Fruit fly (Drosophila melanogaster) whole organism, wandering third instar larva: ENCODE results near the gene CG12643.

ENCODE experiments used
- CG9705 ChIP-seq: fragments of 200-800 bp; sonication (Bioruptor generic); optimal IDR thresholded peaks from 2 replicates; lab custom pipeline; 2018; ENCODE audit warnings: missing biosample characterization, mild to moderate bottlenecking, missing genetic modification characterization
- Hnf4 ChIP-seq: fragments of 200-800 bp; sonication (Bioruptor generic); optimal IDR thresholded peaks from 2 replicates; lab custom pipeline; 2016; ENCODE audit warnings: missing biosample characterization, mild to moderate bottlenecking, missing genetic modification characterization

- no peak for TF ChIP-seq Hnf4 (GFP tag; lab: Kevin White, UChicago)
- no peak for TF ChIP-seq CG9705 (GFP tag; lab: Kevin White, UChicago)
Observed at dm6 chrX:10241919-10242318, 23.1 kb downstream of the CG12643 start.
